Worm (Caenorhabditis elegans): Measurements from ENCODE around the gene Y53G8AM.4.
"Not testable (repeated sequence)": the region's sequence is repeated elsewhere in the genome, so short reads cannot be mapped to it uniquely, and the experiment has no call there.

The Y53G8AM.4 gene

ce11 chrIII:3259691-3260090 lies 4.2 kb upstream of the Y53G8AM.4 start, which contains the start of gene Y53G8AM.6:
TSS of gene Y53G8AM.6 (minus strand) at chrIII:3259791.
- not testable (repeated sequence) for TF ChIP-seq xbp-1, nhr-28, irx-1 (tag; optimal IDR thresholded peaks at IDR 0.05)

- TF ChIP-seq dsc-1 (tag; optimal IDR thresholded peaks at IDR 0.05) (no peak), snu-23 (GFP tag; optimal IDR thresholded peaks at IDR 0.05) (no peak), ets-5 (GFP tag; IDR thresholded peaks at IDR 0.05) (no peak), egl-27 (tag; optimal IDR thresholded peaks at IDR 0.05) (no peak), elt-2 (tag; optimal IDR thresholded peaks at IDR 0.05) (no peak), irx-1 (tag; optimal IDR thresholded peaks at IDR 0.05) (no peak), mep-1 (tag; optimal IDR thresholded peaks at IDR 0.05) (no peak), unc-62 (GFP tag; optimal IDR thresholded peaks at IDR 0.05) (no peak), lin-14 (GFP tag; optimal IDR thresholded peaks at IDR 0.05) (no peak), nhr-28 (tag; optimal IDR thresholded peaks at IDR 0.05) (no peak), nhr-20 (tag; optimal IDR thresholded peaks at IDR 0.05) (no peak), hlh-4 (tag; optimal IDR thresholded peaks at IDR 0.05) (no peak), nhr-47 (tag; optimal IDR thresholded peaks at IDR 0.05) (no peak), lin-13 (GFP tag; optimal IDR thresholded peaks at IDR 0.05) (no peak), mdl-1 (tag; optimal IDR thresholded peaks at IDR 0.05) (no peak), tlp-1 (tag; optimal IDR thresholded peaks at IDR 0.05) (no peak), unc-86 (tag; optimal IDR thresholded peaks at IDR 0.05) (no peak), pax-3 (tag; optimal IDR thresholded peaks at IDR 0.05) (no peak), pqm-1 (tag; optimal IDR thresholded peaks at IDR 0.05) (no peak)
Observed at ce11 chrIII:3258306-3258705, 2.8 kb upstream of the Y53G8AM.4 start, which contains the start of gene nspg-7.2. TSS of gene nspg-7.2 (minus strand) at chrIII:3258406.

ce11 chrIII:3255023-3255422 lies 452 bp downstream of the Y53G8AM.4 start:
- TF ChIP-seq efl-1 (optimal IDR thresholded peaks at IDR 0.05): no peak
- TF ChIP-seq efl-1 (GFP tag; optimal IDR thresholded peaks at IDR 0.05 in 1 of 2): peak in 1 of 2 experiments; percentile 76
- TF ChIP-seq nhr-12 (tag; optimal IDR thresholded peaks at IDR 0.05): no peak

- TF ChIP-seq lin-14 (GFP tag; optimal IDR thresholded peaks at IDR 0.05) (peak; percentile 32), nhr-84 (tag; optimal IDR thresholded peaks at IDR 0.05) (no peak), lin-35 (GFP tag; optimal IDR thresholded peaks at IDR 0.05) (peak in 1 of 2 experiments; percentile 39), efl-1 (optimal IDR thresholded peaks at IDR 0.05) (no peak), efl-1 (GFP tag; optimal IDR thresholded peaks at IDR 0.05 in 1 of 2) (peak in 1 of 2 experiments; percentile 56), elt-2 (tag; optimal IDR thresholded peaks at IDR 0.05) (peak; percentile 98), nhr-237 (tag; optimal IDR thresholded peaks at IDR 0.05) (no peak), tlp-1 (tag; optimal IDR thresholded peaks at IDR 0.05) (peak; percentile 77), pqm-1 (tag; optimal IDR thresholded peaks at IDR 0.05) (peak; percentile 84)
Observed at ce11 chrIII:3253736-3254135, 1.7 kb downstream of the Y53G8AM.4 start.

ce11 chrIII:3253043-3253442 lies 2.4 kb downstream of the Y53G8AM.4 start, which contains the start of gene Y53G8AL.3:
TSS of gene Y53G8AL.3 (minus strand) at chrIII:3253143.
- TF ChIP-seq vab-15 (tag; optimal IDR thresholded peaks at IDR 0.05) (no peak), ceh-90 (tag; optimal IDR thresholded peaks at IDR 0.05) (no peak), hlh-17 (GFP tag; optimal IDR thresholded peaks at IDR 0.05; ENCODE audit: borderline replicate concordance) (no peak), C34B4.2 (tag; optimal IDR thresholded peaks at IDR 0.05) (no peak), ztf-4 (tag; optimal IDR thresholded peaks at IDR 0.05) (no peak)

ce11 chrIII:3250596-3251112 lies 4.8 kb downstream of the Y53G8AM.4 start, which contains the start of gene Y53G8AL.4:
TSS of gene Y53G8AL.4 (minus strand) at chrIII:3250646.
- TF ChIP-seq C04F5.9 (tag; optimal IDR thresholded peaks at IDR 0.05) (no peak), pag-3 (tag; optimal IDR thresholded peaks at IDR 0.05; ENCODE audit: borderline replicate concordance, insufficient read depth) (no peak), efl-1 (optimal IDR thresholded peaks at IDR 0.05) (no peak), efl-1 (GFP tag; optimal IDR thresholded peaks at IDR 0.05 in 1 of 2) (peak in 1 of 2 experiments; percentile 92), unc-30 (tag; optimal IDR thresholded peaks at IDR 0.05) (no peak)
